Worm (Caenorhabditis elegans) whole organism, mixed stage, embryonic: ENCODE measurements around the gene F43G6.16.

Source experiments
- M03D4.4 ChIP-seq: sonication (generic microtip); optimal IDR thresholded peaks from 2 replicates; lab custom pipeline; 2017; ENCODE audit warnings: mild to moderate bottlenecking, missing genetic modification characterization, missing compliant biosample characterization
- bed-3 ChIP-seq: fragments of 200-800 bp; sonication (Bioruptor generic); optimal IDR thresholded peaks from 3 replicates; lab custom pipeline; 2018; ENCODE audit warnings: mild to moderate bottlenecking, missing genetic modification characterization, moderate library complexity, missing compliant biosample characterization
- blmp-1 ChIP-seq: fragments of 150-350 bp; optimal IDR thresholded peaks from 2 replicates; lab custom pipeline; 2014; ENCODE audit warnings: missing biosample characterization, missing genetic modification characterization
- ceh-39 ChIP-seq: fragments of 150-350 bp; optimal IDR thresholded peaks from 2 replicates; lab custom pipeline; 2014; ENCODE audit warnings: missing biosample characterization, missing genetic modification characterization
- ceh-83 ChIP-seq: fragments of 200-800 bp; sonication (Bioruptor generic); optimal IDR thresholded peaks from 2 replicates; lab custom pipeline; 2018; ENCODE audit warnings: mild to moderate bottlenecking, missing genetic modification characterization, missing compliant biosample characterization
- ces-1 ChIP-seq: fragments of 150-350 bp; optimal IDR thresholded peaks from 2 replicates; lab custom pipeline; 2014; ENCODE audit warnings: missing biosample characterization, missing genetic modification reagents, missing genetic modification characterization
- cnd-1 ChIP-seq: fragments of 200-800 bp; sonication (Bioruptor generic); optimal IDR thresholded peaks from 2 replicates; lab custom pipeline; 2018; ENCODE audit warnings: mild to moderate bottlenecking, missing genetic modification characterization, missing compliant biosample characterization
- drap-1 ChIP-seq: fragments of 200-800 bp; sonication (Bioruptor generic); optimal IDR thresholded peaks from 3 replicates; lab custom pipeline; 2018; ENCODE audit warnings: mild to moderate bottlenecking, missing genetic modification characterization, missing compliant biosample characterization
- ham-2 ChIP-seq: fragments of 200-800 bp; sonication (Bioruptor generic); optimal IDR thresholded peaks from 2 replicates; lab custom pipeline; 2018; ENCODE audit warnings: mild to moderate bottlenecking, missing genetic modification characterization, missing compliant biosample characterization
- hlh-1 ChIP-seq: fragments of 150-350 bp; optimal IDR thresholded peaks from 2 replicates; lab custom pipeline; 2014; ENCODE audit warnings: missing biosample characterization, missing genetic modification reagents, missing genetic modification characterization
- lin-13 ChIP-seq: fragments of 150-350 bp; optimal IDR thresholded peaks from 2 replicates; lab custom pipeline; 2014; ENCODE audit warnings: missing biosample characterization, missing genetic modification characterization
- lin-32 ChIP-seq: fragments of 200-800 bp; sonication (Bioruptor generic); optimal IDR thresholded peaks from 2 replicates; lab custom pipeline; 2018; ENCODE audit warnings: mild to moderate bottlenecking, missing genetic modification characterization, missing compliant biosample characterization
- lsy-2 ChIP-seq: fragments of 150-350 bp; optimal IDR thresholded peaks from 2 replicates; lab custom pipeline; 2014; ENCODE audit warnings: missing biosample characterization, missing genetic modification characterization
- mab-5 ChIP-seq: fragments of 150-350 bp; optimal IDR thresholded peaks from 2 replicates; lab custom pipeline; 2014; ENCODE audit warnings: missing biosample characterization, missing genetic modification characterization
- mep-1 ChIP-seq: fragments of 150-350 bp; optimal IDR thresholded peaks from 2 replicates; lab custom pipeline; 2017; ENCODE audit warnings: missing biosample characterization, missing genetic modification reagents, missing genetic modification characterization, inconsistent platforms
- mls-2 ChIP-seq: sonication (generic microtip); optimal IDR thresholded peaks from 2 replicates; lab custom pipeline; 2016; ENCODE audit warnings: mild to moderate bottlenecking, missing genetic modification characterization, moderate library complexity, missing compliant biosample characterization
- nhr-12 ChIP-seq: fragments of 150-350 bp; optimal IDR thresholded peaks from 2 replicates; lab custom pipeline; 2014; ENCODE audit warnings: missing biosample characterization, missing genetic modification characterization
- nhr-2 ChIP-seq: fragments of 150-350 bp; optimal IDR thresholded peaks from 2 replicates; lab custom pipeline; 2014; ENCODE audit warnings: missing biosample characterization, missing genetic modification characterization
- nhr-28 ChIP-seq: fragments of 150-350 bp; optimal IDR thresholded peaks from 2 replicates; lab custom pipeline; 2014; ENCODE audit warnings: missing biosample characterization, missing genetic modification characterization
- nhr-76 ChIP-seq: sonication (generic microtip); optimal IDR thresholded peaks from 2 replicates; lab custom pipeline; 2017; ENCODE audit warnings: missing biosample characterization, missing genetic modification characterization
- sem-2 ChIP-seq: fragments of 200-800 bp; sonication (Bioruptor generic); optimal IDR thresholded peaks from 2 replicates; lab custom pipeline; 2018; ENCODE audit warnings: mild to moderate bottlenecking, missing genetic modification characterization, missing compliant biosample characterization
- snpc-4 ChIP-seq: fragments of 150-350 bp; optimal IDR thresholded peaks from 2 replicates; lab custom pipeline; 2014; ENCODE audit warnings: missing biosample characterization, missing genetic modification characterization
- sptf-1 ChIP-seq: sonication (generic microtip); optimal IDR thresholded peaks from 2 replicates; lab custom pipeline; 2017; ENCODE audit warnings: mild to moderate bottlenecking, missing genetic modification characterization, moderate library complexity, missing compliant biosample characterization
- tbx-8 ChIP-seq: fragments of 200-800 bp; sonication (Bioruptor generic); optimal IDR thresholded peaks from 2 replicates; lab custom pipeline; 2018; ENCODE audit warnings: mild to moderate bottlenecking, missing genetic modification characterization, moderate library complexity, missing compliant biosample characterization
- unc-120 ChIP-seq: sonication (generic microtip); optimal IDR thresholded peaks from 2 replicates; lab custom pipeline; 2017; ENCODE audit warnings: missing genetic modification characterization, missing compliant biosample characterization; ENCODE audit not compliant: poor library complexity, severe bottlenecking
- unc-62 ChIP-seq: fragments of 150-350 bp; optimal IDR thresholded peaks from 2 replicates; lab custom pipeline; 2014; ENCODE audit warnings: missing biosample characterization, missing genetic modification reagents, missing genetic modification characterization
- zip-8 ChIP-seq: fragments of 150-350 bp; optimal IDR thresholded peaks from 2 replicates; lab custom pipeline; 2014; ENCODE audit warnings: missing biosample characterization, missing genetic modification characterization
- ztf-11 ChIP-seq: fragments of 150-350 bp; optimal IDR thresholded peaks from 2 replicates; lab custom pipeline; 2014; ENCODE audit warnings: missing biosample characterization, missing genetic modification characterization

Gene F43G6.16

ce11 chrII:11774218-11774617, 8.2 kb downstream of the F43G6.16 start, which contains the start of gene F44E5.1:
TSS of gene F44E5.1 (minus strand) at chrII:11774559.
- TF ChIP-seq M03D4.4 (no peak), mep-1 (tag; lab: Kevin White, UChicago) (no peak), ceh-83 (no peak), mls-2 (tag; lab: Kevin White, UChicago) (no peak), hlh-1 (tag; lab: Kevin White, UChicago) (no peak), blmp-1 (tag; lab: Kevin White, UChicago) (no peak), sptf-1 (no peak), unc-120 (tag; lab: Kevin White, UChicago) (no peak), sem-2 (GFP tag; lab: Kevin White, UChicago) (no peak), nhr-76 (tag; lab: Kevin White, UChicago) (no peak), mab-5 (no peak), lin-32 (no peak), tbx-8 (GFP tag; lab: Kevin White, UChicago) (no peak), ztf-11 (tag; lab: Kevin White, UChicago) (no peak), ces-1 (GFP tag; lab: Kevin White, UChicago) (no peak), lin-13 (tag; lab: Kevin White, UChicago) (no peak), nhr-12 (tag; lab: Kevin White, UChicago) (no peak), snpc-4 (tag; lab: Kevin White, UChicago) (no peak), lsy-2 (tag; lab: Kevin White, UChicago) (no peak)

- TF ChIP-seq nhr-2 (tag; lab: Kevin White, UChicago) (no peak), lin-32 (no peak), sem-2 (GFP tag; lab: Kevin White, UChicago) (no peak), lin-13 (tag; lab: Kevin White, UChicago) (no peak), mep-1 (tag; lab: Kevin White, UChicago) (no peak), ham-2 (no peak)
- TF ChIP-seq, all 35 proteins: peak for 0
Observed at ce11 chrII:11772364-11772763, 10.1 kb downstream of the F43G6.16 start, which contains the start of gene F44E5.15. TSS of gene F44E5.15 (plus strand) at chrII:11772664.

ce11 chrII:11766472-11766871, 16.0 kb downstream of the F43G6.16 start, which contains the start of gene F44E5.2:
TSS of gene F44E5.2 (plus strand) at chrII:11766772.
- TF ChIP-seq lin-32 = no peak
- no peak for TF ChIP-seq nhr-28 (tag; lab: Kevin White, UChicago)
- TF ChIP-seq ham-2 = no peak
- no peak for TF ChIP-seq ces-1 (GFP tag; lab: Kevin White, UChicago)
- TF ChIP-seq drap-1 (GFP tag; lab: Kevin White, UChicago) = no peak
- TF ChIP-seq mab-5 = no peak
- TF ChIP-seq snpc-4 (tag; lab: Kevin White, UChicago) = no peak
- TF ChIP-seq mep-1 (tag; lab: Kevin White, UChicago) = no peak
- no peak for TF ChIP-seq nhr-2 (tag; lab: Kevin White, UChicago)
- no peak for TF ChIP-seq ceh-39
- TF ChIP-seq bed-3 (GFP tag; lab: Kevin White, UChicago) = no peak
- TF ChIP-seq sem-2 (GFP tag; lab: Kevin White, UChicago) = no peak
- no peak for TF ChIP-seq mls-2 (tag; lab: Kevin White, UChicago)
- no peak for TF ChIP-seq nhr-12 (tag; lab: Kevin White, UChicago)
- no peak for TF ChIP-seq tbx-8 (GFP tag; lab: Kevin White, UChicago)
- no peak for TF ChIP-seq cnd-1 (tag; lab: Kevin White, UChicago)
- no peak for TF ChIP-seq ztf-11 (tag; lab: Kevin White, UChicago)

DNA sequence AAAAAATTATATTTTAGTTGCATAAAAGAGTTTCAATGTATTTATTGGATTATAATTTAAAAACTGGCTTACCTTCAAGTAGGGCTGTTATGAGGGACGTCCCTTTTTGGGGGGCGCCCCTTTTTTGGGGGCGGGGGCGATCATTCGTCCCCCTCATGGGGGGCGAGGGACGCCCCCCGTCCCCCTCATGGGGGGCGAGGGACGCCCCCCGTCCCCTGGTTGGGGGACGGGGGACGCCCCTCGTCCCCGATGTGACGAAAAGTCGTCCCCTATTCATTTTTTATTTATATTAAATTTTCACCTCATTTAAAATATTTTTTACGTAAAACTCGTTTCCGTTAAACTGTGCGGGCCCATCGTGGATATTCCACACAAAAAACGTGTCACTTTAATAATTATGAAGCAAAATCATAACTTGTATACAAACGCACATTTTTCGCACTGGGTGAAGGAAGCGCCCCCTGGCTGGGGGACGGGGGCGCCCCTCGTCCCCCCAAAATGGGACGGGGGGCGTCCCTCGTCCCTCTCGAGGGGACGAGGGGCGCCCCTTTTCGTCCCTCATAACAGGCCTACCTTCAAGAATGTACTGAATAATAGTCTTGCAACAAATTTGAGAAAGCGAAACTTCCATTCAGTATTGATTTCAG, 16.8 kb downstream of the F43G6.16 start:
- TF ChIP-seq zip-8 (tag; lab: Kevin White, UChicago) = no peak
- TF ChIP-seq lin-32 = no peak
- no peak for TF ChIP-seq drap-1 (GFP tag; lab: Kevin White, UChicago)
- TF ChIP-seq sptf-1 = no peak
- no peak for TF ChIP-seq lin-13 (tag; lab: Kevin White, UChicago)
- TF ChIP-seq unc-62 (GFP tag; lab: Kevin White, UChicago) = no peak

DNA sequence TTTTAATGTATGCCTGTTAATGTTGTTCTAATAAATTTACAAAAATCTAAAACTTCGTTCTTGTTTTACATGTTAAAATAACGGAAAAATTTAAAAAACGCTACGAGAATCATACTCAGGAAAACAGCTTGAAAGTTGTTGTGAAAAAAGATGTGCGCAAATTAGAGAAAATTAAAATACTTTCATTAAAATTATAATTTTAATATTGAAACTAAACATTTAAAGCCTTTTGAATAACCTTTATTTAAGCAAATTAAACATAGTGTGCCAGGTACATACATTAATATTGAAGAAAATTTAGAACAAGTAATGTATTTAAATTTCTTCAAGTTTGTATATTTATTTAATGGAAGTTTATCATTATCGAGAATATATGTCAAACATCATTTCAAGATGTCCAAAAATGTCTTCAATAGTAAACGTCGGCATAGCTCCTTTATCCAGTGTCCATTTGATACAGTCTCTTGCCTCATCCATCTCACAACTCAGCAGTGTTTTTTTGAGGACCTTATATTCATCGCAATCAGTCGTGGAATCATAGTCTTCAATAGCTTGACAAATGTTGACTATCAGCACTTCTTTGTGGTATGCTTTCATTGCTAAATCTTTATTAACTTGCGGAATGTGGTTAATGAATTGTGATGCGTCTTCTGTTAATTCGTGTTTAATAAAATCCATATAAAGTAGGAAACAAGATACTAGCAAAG, 20.5 kb downstream of the F43G6.16 start:
- TF ChIP-seq sptf-1 (no peak), mls-2 (tag; lab: Kevin White, UChicago) (no peak), mab-5 (no peak), ces-1 (GFP tag; lab: Kevin White, UChicago) (peak; percentile 64), nhr-12 (tag; lab: Kevin White, UChicago) (no peak), lsy-2 (tag; lab: Kevin White, UChicago) (peak; percentile 10), nhr-2 (tag; lab: Kevin White, UChicago) (peak; percentile 60)
